Worm (Caenorhabditis elegans): ENCODE data around the gene dop-2.

- TF ChIP-seq mxl-1 (tag; optimal IDR thresholded peaks at IDR 0.05) (no peak), unc-130 (GFP tag; optimal IDR thresholded peaks at IDR 0.05) (no peak), F37B4.10 (GFP tag; IDR thresholded peaks at IDR 0.05) (no peak), dox-1 (GFP tag; IDR thresholded peaks at IDR 0.05) (no peak), rcor-1 (GFP tag; IDR thresholded peaks at IDR 0.05) (no peak), lin-26 (GFP tag; IDR thresholded peaks at IDR 0.05) (no peak), dpl-1 (GFP tag; optimal IDR thresholded peaks at IDR 0.05) (no peak), cebp-2 (GFP tag; IDR thresholded peaks at IDR 0.05) (no peak), Y95B8A.8 (GFP tag; IDR thresholded peaks at IDR 0.05) (no peak)
Measured at ce11 chrV:9588574-9588973, 19.8 kb upstream of the dop-2 start.

All from whole organism, young adult.